Fruit fly (Drosophila melanogaster) whole organism, pupa: Measurements from ENCODE around the gene CG43233.

ENCODE experiments used
- CG10348 ChIP-seq: fragments of 200-800 bp; sonication (Bioruptor generic); IDR thresholded peaks from 2 replicates; pipeline ENCODE4 v1.3.6; 2022; ENCODE audit warnings: missing biosample characterization, missing genetic modification characterization
- CG14655 ChIP-seq: fragments of 200-800 bp; sonication (Bioruptor generic); optimal IDR thresholded peaks from 3 replicates; lab custom pipeline; 2017; ENCODE audit warnings: mild to moderate bottlenecking, missing biosample characterization, missing genetic modification reagents, missing genetic modification characterization
- CG17806 ChIP-seq: fragments of 200-800 bp; sonication (Bioruptor generic); optimal IDR thresholded peaks from 2 replicates; lab custom pipeline; 2018; ENCODE audit warnings: missing biosample characterization, mild to moderate bottlenecking, missing genetic modification characterization, moderate library complexity
- CG32121 ChIP-seq: fragments of 200-800 bp; sonication (Bioruptor generic); IDR thresholded peaks from 2 replicates; pipeline ENCODE4 v1.3.6; 2022; ENCODE audit warnings: missing biosample characterization, missing genetic modification characterization
- CG8159 ChIP-seq: fragments of 200-800 bp; sonication (Bioruptor generic); optimal IDR thresholded peaks from 3 replicates; lab custom pipeline; 2018; ENCODE audit warnings: missing biosample characterization, mild to moderate bottlenecking, missing genetic modification characterization, moderate library complexity
- CG8301 ChIP-seq: fragments of 200-800 bp; sonication (Bioruptor generic); optimal IDR thresholded peaks from 2 replicates; lab custom pipeline; 2018; ENCODE audit warnings: missing biosample characterization, mild to moderate bottlenecking, missing genetic modification characterization
- D1 ChIP-seq: fragments of 200-800 bp; sonication (Bioruptor generic); optimal IDR thresholded peaks from 2 replicates; lab custom pipeline; 2018; ENCODE audit warnings: missing biosample characterization, mild to moderate bottlenecking, missing genetic modification characterization, moderate library complexity
- Ets98B ChIP-seq: fragments of 200-800 bp; sonication (Bioruptor generic); IDR thresholded peaks from 2 replicates; pipeline ENCODE4 v1.3.6; 2022; ENCODE audit warnings: missing biosample characterization, missing genetic modification characterization
- Pif1B ChIP-seq: fragments of 200-800 bp; sonication (Bioruptor generic); optimal IDR thresholded peaks from 3 replicates; lab custom pipeline; 2016; ENCODE audit warnings: missing biosample characterization, missing genetic modification characterization
- Snoo ChIP-seq: fragments of 200-800 bp; sonication (Bioruptor generic); optimal IDR thresholded peaks from 3 replicates; lab custom pipeline; 2017; ENCODE audit warnings: missing biosample characterization, mild to moderate bottlenecking, missing genetic modification characterization, inconsistent platforms
- rn ChIP-seq: fragments of 200-800 bp; sonication (Bioruptor generic); IDR thresholded peaks from 2 replicates; pipeline ENCODE4 v1.3.6; 2022; ENCODE audit warnings: missing biosample characterization, missing genetic modification characterization

DNA sequence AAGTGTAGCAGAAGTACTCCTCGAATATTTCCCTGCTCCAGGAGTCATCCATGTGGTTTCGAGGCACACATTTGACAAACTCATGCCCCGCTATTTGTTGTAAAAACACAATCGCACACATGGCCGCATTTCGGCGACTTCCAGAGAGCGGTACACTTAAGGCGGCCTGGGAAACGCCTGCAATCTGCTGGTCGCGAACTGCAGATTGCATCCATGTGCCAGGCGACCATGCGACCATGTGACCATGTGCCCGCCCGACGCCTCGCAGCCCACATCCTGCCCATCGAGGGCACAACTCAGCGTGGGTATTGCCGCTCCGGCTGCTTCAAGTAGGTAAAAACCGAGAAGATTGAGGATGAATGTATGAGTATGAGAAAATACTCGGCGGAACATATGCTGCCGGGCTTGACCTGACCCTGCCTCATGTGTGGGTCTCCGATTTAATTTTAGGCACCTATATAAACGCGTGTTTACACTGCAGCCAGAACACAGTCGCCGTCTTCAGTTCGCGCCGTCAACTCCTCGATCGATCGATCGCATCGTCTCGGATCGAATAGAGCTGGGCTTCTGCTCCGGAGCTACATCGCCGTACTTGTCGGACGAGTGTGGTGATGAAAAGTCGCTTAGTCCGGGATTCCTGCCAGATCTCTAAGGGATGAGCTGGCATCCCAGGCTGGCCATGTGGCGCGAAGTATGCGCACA is 13.0 kb upstream of the CG43233 start:
- TF ChIP-seq Snoo (tag; lab: Kevin White, UChicago) = no peak
- TF ChIP-seq D1 (tag; lab: Kevin White, UChicago) = no peak
- no peak for TF ChIP-seq CG32121 (GFP tag; lab: Robert Waterston, UW)
- no peak for TF ChIP-seq CG17806 (tag; lab: Kevin White, UChicago)
- no peak for TF ChIP-seq CG8301 (tag; lab: Kevin White, UChicago)
- no peak for TF ChIP-seq CG8159 (tag; lab: Kevin White, UChicago)
- TF ChIP-seq Pif1B = no peak
- no peak for TF ChIP-seq rn (GFP tag; lab: Robert Waterston, UW)
- no peak for TF ChIP-seq Ets98B (GFP tag; lab: Robert Waterston, UW)
- TF ChIP-seq CG10348 (GFP tag; lab: Robert Waterston, UW) = no peak
- TF ChIP-seq CG14655 (GFP tag; lab: Kevin White, UChicago) = no peak
